Worm (Caenorhabditis elegans) whole organism, midembryonic: ENCODE data around the gene pqn-37.

Experiments used
- T22C8.4 ChIP-seq: fragments of 200-800 bp; sonication (Bioruptor generic); IDR thresholded peaks from 2 replicates; pipeline ENCODE4 v1.3.6; 2022; ENCODE audit warnings: missing genetic modification characterization, missing compliant biosample characterization
- cog-1 ChIP-seq: sonication (generic microtip); optimal IDR thresholded peaks from 2 replicates; lab custom pipeline; 2016; ENCODE audit warnings: missing genetic modification characterization, missing compliant biosample characterization
- flt-1 ChIP-seq: fragments of 200-800 bp; sonication (Bioruptor generic); IDR thresholded peaks from 2 replicates; pipeline ENCODE4 v1.3.6; 2022; ENCODE audit warnings: missing genetic modification characterization, missing compliant biosample characterization
- med-1 ChIP-seq: sonication (generic microtip); optimal IDR thresholded peaks from 2 replicates; lab custom pipeline; 2017; ENCODE audit warnings: missing genetic modification characterization, mild to moderate bottlenecking, missing compliant biosample characterization, antibody characterized with exemption, missing genetic modification reagents; ENCODE audit not compliant: insufficient read depth
- ref-1 ChIP-seq: fragments of 200-800 bp; sonication (Bioruptor generic); conservative IDR thresholded peaks from 2 replicates; pipeline ENCODE4 v1.3.6; 2022; ENCODE audit warnings: missing genetic modification reagents, missing genetic modification characterization, missing compliant biosample characterization
- tab-1 ChIP-seq: fragments of 200-800 bp; sonication (Bioruptor generic); IDR thresholded peaks from 2 replicates; pipeline ENCODE4 v1.3.6; 2022; ENCODE audit warnings: missing genetic modification characterization, missing compliant biosample characterization
- ztf-23 ChIP-seq: fragments of 200-800 bp; sonication (Bioruptor generic); IDR thresholded peaks from 2 replicates; pipeline ENCODE4 v1.3.6; 2022; ENCODE audit warnings: missing genetic modification reagents, missing genetic modification characterization, missing compliant biosample characterization
- ztf-29 ChIP-seq: fragments of 200-800 bp; sonication (Bioruptor generic); IDR thresholded peaks from 2 replicates; pipeline ENCODE4 v1.3.6; 2022; ENCODE audit warnings: missing genetic modification reagents, missing genetic modification characterization, missing compliant biosample characterization

ce11 chrX:3271673-3272072 lies 21.3 kb upstream of the pqn-37 start, which contains the start of gene K09C4.9:
- TF ChIP-seq flt-1 (GFP tag; lab: Robert Waterston, UW) (no peak), ztf-29 (GFP tag; lab: Robert Waterston, UW) (no peak), T22C8.4 (no peak), med-1 (GFP tag; lab: Kevin White, UChicago) (no peak), cog-1 (tag; lab: Kevin White, UChicago) (no peak), ref-1 (GFP tag; lab: Robert Waterston, UW) (no peak), ztf-23 (GFP tag; lab: Robert Waterston, UW) (no peak), tab-1 (GFP tag; lab: Robert Waterston, UW) (no peak)
